Worm (Caenorhabditis elegans) whole organism, midembryonic: ENCODE measurements around the gene Y39A1A.31.

ENCODE experiments used
- ztf-23 ChIP-seq: fragments of 200-800 bp; sonication (Bioruptor generic); IDR thresholded peaks from 2 replicates; pipeline ENCODE4 v1.3.6; 2022; ENCODE audit warnings: missing genetic modification reagents, missing genetic modification characterization, missing compliant biosample characterization
- ztf-29 ChIP-seq: fragments of 200-800 bp; sonication (Bioruptor generic); IDR thresholded peaks from 2 replicates; pipeline ENCODE4 v1.3.6; 2022; ENCODE audit warnings: missing genetic modification reagents, missing genetic modification characterization, missing compliant biosample characterization

DNA sequence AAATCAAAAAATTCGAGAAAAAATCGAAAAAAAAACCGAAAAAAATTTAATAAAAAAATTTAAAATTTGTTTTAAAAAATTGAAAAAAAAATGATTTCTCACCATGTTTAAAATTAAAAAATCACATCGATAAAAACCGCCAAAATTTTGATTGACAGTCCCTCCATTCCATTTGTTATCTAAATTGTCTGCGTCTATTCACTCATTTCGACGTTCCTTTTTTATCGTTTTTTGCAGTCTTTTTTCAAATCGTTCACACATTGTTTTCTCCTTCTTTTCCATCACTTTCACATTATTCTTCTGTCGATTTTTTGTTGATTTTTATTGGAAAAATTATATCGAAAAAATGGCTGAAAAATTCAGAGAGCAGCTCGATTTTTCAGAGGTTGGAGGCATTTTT, 32.9 kb downstream of the Y39A1A.31 start:
- TF ChIP-seq ztf-23 (no peak), ztf-29 (no peak)
